Worm (Caenorhabditis elegans) whole organism, mixed stage, embryonic: ENCODE results near the gene D2021.4.
A peak's percentile ranks its signal among the peaks of the same experiment; 100 is the strongest.

Experiments
- M03D4.4 ChIP-seq: sonication (generic microtip); optimal IDR thresholded peaks from 2 replicates; lab custom pipeline; 2017; ENCODE audit warnings: mild to moderate bottlenecking, missing genetic modification characterization, missing compliant biosample characterization
- bed-3 ChIP-seq: fragments of 200-800 bp; sonication (Bioruptor generic); optimal IDR thresholded peaks from 3 replicates; lab custom pipeline; 2018; ENCODE audit warnings: mild to moderate bottlenecking, missing genetic modification characterization, moderate library complexity, missing compliant biosample characterization
- ceh-39 ChIP-seq: fragments of 150-350 bp; optimal IDR thresholded peaks from 2 replicates; lab custom pipeline; 2014; ENCODE audit warnings: missing biosample characterization, missing genetic modification characterization
- ceh-83 ChIP-seq: fragments of 200-800 bp; sonication (Bioruptor generic); optimal IDR thresholded peaks from 2 replicates; lab custom pipeline; 2018; ENCODE audit warnings: mild to moderate bottlenecking, missing genetic modification characterization, missing compliant biosample characterization
- drap-1 ChIP-seq: fragments of 200-800 bp; sonication (Bioruptor generic); optimal IDR thresholded peaks from 3 replicates; lab custom pipeline; 2018; ENCODE audit warnings: mild to moderate bottlenecking, missing genetic modification characterization, missing compliant biosample characterization
- elt-1 ChIP-seq: sonication (generic microtip); optimal IDR thresholded peaks from 2 replicates; lab custom pipeline; 2017; ENCODE audit warnings: missing genetic modification characterization, mild to moderate bottlenecking, missing compliant biosample characterization, antibody characterized with exemption, moderate library complexity, borderline replicate concordance; ENCODE audit not compliant: insufficient read depth
- elt-3 ChIP-seq: fragments of 150-350 bp; optimal IDR thresholded peaks from 2 replicates; lab custom pipeline; 2014; ENCODE audit warnings: missing biosample characterization, missing genetic modification characterization
- flh-1 ChIP-seq: fragments of 200-800 bp; sonication (Bioruptor generic); optimal IDR thresholded peaks from 2 replicates; lab custom pipeline; 2018; ENCODE audit warnings: mild to moderate bottlenecking, missing genetic modification characterization, moderate library complexity, missing compliant biosample characterization
- hlh-1 ChIP-seq: fragments of 150-350 bp; optimal IDR thresholded peaks from 2 replicates; lab custom pipeline; 2014; ENCODE audit warnings: missing biosample characterization, missing genetic modification reagents, missing genetic modification characterization
- lin-13 ChIP-seq: fragments of 150-350 bp; optimal IDR thresholded peaks from 2 replicates; lab custom pipeline; 2014; ENCODE audit warnings: missing biosample characterization, missing genetic modification characterization
- lin-32 ChIP-seq: fragments of 200-800 bp; sonication (Bioruptor generic); optimal IDR thresholded peaks from 2 replicates; lab custom pipeline; 2018; ENCODE audit warnings: mild to moderate bottlenecking, missing genetic modification characterization, missing compliant biosample characterization
- lsy-2 ChIP-seq: fragments of 150-350 bp; optimal IDR thresholded peaks from 2 replicates; lab custom pipeline; 2014; ENCODE audit warnings: missing biosample characterization, missing genetic modification characterization
- mep-1 ChIP-seq: fragments of 150-350 bp; optimal IDR thresholded peaks from 2 replicates; lab custom pipeline; 2017; ENCODE audit warnings: missing biosample characterization, missing genetic modification reagents, missing genetic modification characterization, inconsistent platforms
- mls-2 ChIP-seq: sonication (generic microtip); optimal IDR thresholded peaks from 2 replicates; lab custom pipeline; 2016; ENCODE audit warnings: mild to moderate bottlenecking, missing genetic modification characterization, moderate library complexity, missing compliant biosample characterization
- nhr-12 ChIP-seq: fragments of 150-350 bp; optimal IDR thresholded peaks from 2 replicates; lab custom pipeline; 2014; ENCODE audit warnings: missing biosample characterization, missing genetic modification characterization
- nhr-2 ChIP-seq: fragments of 150-350 bp; optimal IDR thresholded peaks from 2 replicates; lab custom pipeline; 2014; ENCODE audit warnings: missing biosample characterization, missing genetic modification characterization
- nhr-237 ChIP-seq: fragments of 150-350 bp; optimal IDR thresholded peaks from 2 replicates; lab custom pipeline; 2014; ENCODE audit warnings: missing biosample characterization, missing genetic modification characterization
- nhr-28 ChIP-seq: fragments of 150-350 bp; optimal IDR thresholded peaks from 2 replicates; lab custom pipeline; 2014; ENCODE audit warnings: missing biosample characterization, missing genetic modification characterization
- pha-4 ChIP-seq: fragments of 150-350 bp; optimal IDR thresholded peaks from 2 replicates; lab custom pipeline; 2018; ENCODE audit warnings: missing biosample characterization, missing genetic modification reagents, missing genetic modification characterization
- sem-2 ChIP-seq: fragments of 200-800 bp; sonication (Bioruptor generic); optimal IDR thresholded peaks from 2 replicates; lab custom pipeline; 2018; ENCODE audit warnings: mild to moderate bottlenecking, missing genetic modification characterization, missing compliant biosample characterization
- snpc-4 ChIP-seq: fragments of 150-350 bp; optimal IDR thresholded peaks from 2 replicates; lab custom pipeline; 2014; ENCODE audit warnings: missing biosample characterization, missing genetic modification characterization
- sptf-1 ChIP-seq: sonication (generic microtip); optimal IDR thresholded peaks from 2 replicates; lab custom pipeline; 2017; ENCODE audit warnings: mild to moderate bottlenecking, missing genetic modification characterization, moderate library complexity, missing compliant biosample characterization
- unc-120 ChIP-seq: sonication (generic microtip); optimal IDR thresholded peaks from 2 replicates; lab custom pipeline; 2017; ENCODE audit warnings: missing genetic modification characterization, missing compliant biosample characterization; ENCODE audit not compliant: poor library complexity, severe bottlenecking
- unc-39 ChIP-seq: fragments of 150-350 bp; optimal IDR thresholded peaks from 2 replicates; lab custom pipeline; 2014; ENCODE audit warnings: missing biosample characterization, missing genetic modification characterization
- unc-62 ChIP-seq: fragments of 150-350 bp; optimal IDR thresholded peaks from 2 replicates; lab custom pipeline; 2014; ENCODE audit warnings: missing biosample characterization, missing genetic modification reagents, missing genetic modification characterization
- zip-8 ChIP-seq: fragments of 150-350 bp; optimal IDR thresholded peaks from 2 replicates; lab custom pipeline; 2014; ENCODE audit warnings: missing biosample characterization, missing genetic modification characterization
- ztf-11 ChIP-seq: fragments of 150-350 bp; optimal IDR thresholded peaks from 2 replicates; lab custom pipeline; 2014; ENCODE audit warnings: missing biosample characterization, missing genetic modification characterization

Gene D2021.4

ce11 chrX:8584825-8585384 lies 36.0 kb upstream of the D2021.4 start:
- no peak for TF ChIP-seq hlh-1 (tag; lab: Kevin White, UChicago)
- TF ChIP-seq lin-13 (tag; lab: Kevin White, UChicago): no peak
- TF ChIP-seq lsy-2 (tag; lab: Kevin White, UChicago): no peak
- no peak for TF ChIP-seq mep-1 (tag; lab: Kevin White, UChicago)
- no peak for TF ChIP-seq bed-3

ce11 chrX:8582767-8583360 lies 34.0 kb upstream of the D2021.4 start:
- TF ChIP-seq nhr-12 (tag; lab: Kevin White, UChicago) (no peak), flh-1 (no peak), sptf-1 (tag; lab: Kevin White, UChicago) (no peak), elt-1 (no peak), zip-8 (tag; lab: Kevin White, UChicago) (no peak), mep-1 (tag; lab: Kevin White, UChicago) (no peak), mls-2 (tag; lab: Kevin White, UChicago) (no peak), M03D4.4 (tag; lab: Kevin White, UChicago) (no peak), nhr-2 (no peak), elt-3 (no peak), sem-2 (GFP tag; lab: Kevin White, UChicago) (no peak), bed-3 (no peak), drap-1 (GFP tag; lab: Kevin White, UChicago) (no peak), nhr-28 (tag; lab: Kevin White, UChicago) (no peak), ceh-39 (no peak), ztf-11 (tag; lab: Kevin White, UChicago) (no peak), lin-13 (tag; lab: Kevin White, UChicago) (no peak), ceh-83 (GFP tag; lab: Kevin White, UChicago) (no peak), lin-32 (GFP tag; lab: Kevin White, UChicago) (no peak), unc-39 (no peak)

- no peak for TF ChIP-seq nhr-28 (tag; lab: Kevin White, UChicago)
- TF ChIP-seq nhr-2: no peak
- no peak for TF ChIP-seq lin-13 (tag; lab: Kevin White, UChicago)
- no peak for TF ChIP-seq elt-1
These were observed 32.6 kb upstream of the D2021.4 start, which contains the start of gene F18E9.8 for ce11 chrX:8581447-8581846. F18E9.8 (minus strand) TSS chrX:8581547.

- no peak for TF ChIP-seq flh-1
These were observed 31.3 kb upstream of the D2021.4 start, which contains the start of gene F18E9.4 for ce11 chrX:8580217-8580616. F18E9.4 (plus strand) TSS chrX:8580517.

ce11 chrX:8570997-8571517 lies 22.2 kb upstream of the D2021.4 start, which contains the start of gene jmjd-3.1:
jmjd-3.1 (plus strand) TSS chrX:8571047.
- no peak for TF ChIP-seq unc-62
- no peak for TF ChIP-seq drap-1 (GFP tag; lab: Kevin White, UChicago)
- TF ChIP-seq nhr-237: no peak
- no peak for TF ChIP-seq sptf-1 (tag; lab: Kevin White, UChicago)
- TF ChIP-seq lsy-2 (tag; lab: Kevin White, UChicago): no peak
- TF ChIP-seq pha-4 (tag; lab: Kevin White, UChicago): no peak
- TF ChIP-seq mep-1 (tag; lab: Kevin White, UChicago): no peak
- no peak for TF ChIP-seq nhr-12 (tag; lab: Kevin White, UChicago)
- no peak for TF ChIP-seq snpc-4 (tag; lab: Kevin White, UChicago)
- TF ChIP-seq zip-8 (tag; lab: Kevin White, UChicago): no peak
- TF ChIP-seq mls-2 (tag; lab: Kevin White, UChicago): no peak
- TF ChIP-seq, all 35 proteins: peak for 0

DNA sequence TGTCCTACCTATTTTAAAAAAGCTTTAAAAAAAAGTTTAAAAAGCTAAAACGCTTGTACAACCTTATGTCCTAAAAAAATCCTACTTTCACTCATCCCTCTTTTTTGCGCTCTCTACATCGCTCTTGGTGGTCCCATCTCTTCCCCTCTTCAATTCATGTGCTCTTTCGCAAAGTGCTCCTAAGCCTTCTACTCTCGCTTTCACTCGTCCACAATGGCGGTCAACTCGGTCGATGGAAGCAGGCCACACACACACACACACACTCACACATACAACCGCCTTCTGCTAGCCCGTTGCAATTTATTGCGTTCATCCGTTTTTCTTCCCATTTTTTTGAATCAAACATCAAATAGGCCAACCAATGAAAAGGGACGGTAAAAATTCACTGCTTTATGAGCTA lies 20.3 kb upstream of the D2021.4 start:
- TF ChIP-seq sptf-1 (tag; lab: Kevin White, UChicago) (peak; percentile 21), unc-120 (tag; lab: Kevin White, UChicago) (peak; percentile 11), mls-2 (tag; lab: Kevin White, UChicago) (peak; percentile 80), pha-4 (tag; lab: Kevin White, UChicago) (no peak), unc-62 (no peak)
